ENCODE assay signal across 5 fruit fly cellular contexts in the genomic region with DNA sequence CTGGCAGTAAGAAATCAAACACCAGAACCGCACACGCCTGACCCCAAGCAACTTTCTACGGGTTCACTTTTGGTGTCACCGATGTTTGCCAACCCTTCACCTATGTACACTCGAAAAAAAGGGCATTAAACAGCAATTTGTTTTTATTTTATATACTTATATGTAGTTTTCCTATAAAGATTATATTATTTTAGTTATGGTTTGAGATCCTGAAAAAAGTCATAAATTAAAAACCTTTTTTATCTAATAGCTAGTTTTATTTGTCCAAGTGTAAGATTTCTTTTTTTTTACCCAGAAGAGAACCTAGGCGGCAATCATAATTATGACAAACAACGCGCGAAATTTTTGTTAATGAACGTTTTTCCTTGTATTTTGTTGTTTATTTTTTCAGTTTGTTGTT.
TF ChIP-seq lines count a peak whose summit lies in the region.

No protein-coding gene starts in this region.

- TF ChIP-seq CTCF in whole organism, embryonic (GFP tag; optimal IDR thresholded peaks at IDR 0.05; lab: Kevin White, UChicago): no peak

TF ChIP-seq in whole organism, adult, 20 proteins besides CTCF, POLR2A, EP300 and RAD21:
- no peak for TF ChIP-seq CG7101 (tag; optimal IDR thresholded peaks at IDR 0.05; lab: Kevin White, UChicago)
- TF ChIP-seq CG14711 (tag; optimal IDR thresholded peaks at IDR 0.05; lab: Kevin White, UChicago): peak; percentile 64
- no peak for TF ChIP-seq Hr96 (GFP tag; optimal IDR thresholded peaks at IDR 0.05; lab: Kevin White, UChicago)
- peak; percentile 6 for TF ChIP-seq pad (GFP tag; optimal IDR thresholded peaks at IDR 0.05; lab: Kevin White, UChicago)
- TF ChIP-seq Crg-1 (GFP tag; optimal IDR thresholded peaks at IDR 0.05; lab: Kevin White, UChicago): no peak
- TF ChIP-seq Clk (GFP tag; optimal IDR thresholded peaks at IDR 0.05; lab: Kevin White, UChicago): no peak
- no peak for TF ChIP-seq cic (GFP tag; optimal IDR thresholded peaks at IDR 0.05; lab: Kevin White, UChicago)
- no peak for TF ChIP-seq CG7045 (GFP tag; optimal IDR thresholded peaks at IDR 0.05; lab: Kevin White, UChicago)
- peak; percentile 36 for TF ChIP-seq kay (GFP tag; lab: Kevin White, UChicago; ENCODE audit: borderline replicate concordance)
- peak; percentile 85 for TF ChIP-seq bab1 (GFP tag; optimal IDR thresholded peaks at IDR 0.05; lab: Kevin White, UChicago)
TF ChIP-seq in whole organism, adult: peak in this region for 4.

TF ChIP-seq in whole organism, embryonic, 481 proteins besides CTCF, POLR2A, EP300 and RAD21 (continues in another document):
- TF ChIP-seq esg (GFP tag; conservative IDR thresholded peaks at IDR 0.05; lab: Robert Waterston, UW): peak; percentile 33; the same call in 1 of the 2 replicates
- TF ChIP-seq HHEX (GFP tag; optimal IDR thresholded peaks at IDR 0.05; lab: Kevin White, UChicago): peak; percentile 49
- peak; percentile 48 for TF ChIP-seq unpg (GFP tag; optimal IDR thresholded peaks at IDR 0.05; lab: Kevin White, UChicago)
- 0 out of 2 replicates have a peak, but pooled peaks have one; percentile 17 for TF ChIP-seq wor (GFP tag; IDR thresholded peaks at IDR 0.05; lab: Robert Waterston, UW)
- no peak for TF ChIP-seq emc (GFP tag; optimal IDR thresholded peaks at IDR 0.05; lab: Kevin White, UChicago)
- TF ChIP-seq tio (GFP tag; optimal IDR thresholded peaks at IDR 0.05; lab: Kevin White, UChicago): peak; percentile 37
- TF ChIP-seq CG7987 (GFP tag; optimal IDR thresholded peaks at IDR 0.05; lab: Kevin White, UChicago): no peak
- peak in 1 of 2 experiments; percentile 36 for TF ChIP-seq dpn (GFP tag; optimal IDR thresholded peaks at IDR 0.05; lab: Kevin White, UChicago)
- TF ChIP-seq MESR4 (GFP tag; optimal IDR thresholded peaks at IDR 0.05; lab: Kevin White, UChicago): no peak
- TF ChIP-seq CG18599 (GFP tag; optimal IDR thresholded peaks at IDR 0.05; lab: Kevin White, UChicago): peak; percentile 50
- TF ChIP-seq Meics (GFP tag; optimal IDR thresholded peaks at IDR 0.05; lab: Kevin White, UChicago): peak; percentile 55
- TF ChIP-seq H15 (GFP tag; IDR thresholded peaks at IDR 0.05; lab: Robert Waterston, UW): 0 out of 3 replicates have a peak, but pooled peaks have one; percentile 46
- no peak for TF ChIP-seq Jarid2 (GFP tag; optimal IDR thresholded peaks at IDR 0.05; lab: Kevin White, UChicago)
- peak; percentile 39 for TF ChIP-seq CG4424 (GFP tag; optimal IDR thresholded peaks at IDR 0.05; lab: Kevin White, UChicago)
- TF ChIP-seq lilli (GFP tag; optimal IDR thresholded peaks at IDR 0.05; lab: Kevin White, UChicago): peak; percentile 46
- TF ChIP-seq CG8924 (tag; optimal IDR thresholded peaks at IDR 0.05; lab: Kevin White, UChicago): peak; percentile 48
- TF ChIP-seq CG6689 (GFP tag; IDR thresholded peaks at IDR 0.05; lab: Robert Waterston, UW): peak; percentile 52; the same call in 1 of the 2 replicates
- TF ChIP-seq sob (GFP tag; IDR thresholded peaks at IDR 0.05; lab: Robert Waterston, UW): peak; percentile 39; the same call in 1 of the 2 replicates

TF ChIP-seq in whole organism, prepupa, 60 proteins besides CTCF, POLR2A, EP300 and RAD21 (continues in another document):
- TF ChIP-seq OdsH (GFP tag; optimal IDR thresholded peaks at IDR 0.05; lab: Kevin White, UChicago): peak; percentile 20
- no peak for TF ChIP-seq spab (GFP tag; optimal IDR thresholded peaks at IDR 0.05; lab: Kevin White, UChicago)
- TF ChIP-seq CG3919 (GFP tag; optimal IDR thresholded peaks at IDR 0.05; lab: Kevin White, UChicago): peak; percentile 31
- peak; percentile 15 for TF ChIP-seq Ets96B (tag; optimal IDR thresholded peaks at IDR 0.05; lab: Kevin White, UChicago)
- TF ChIP-seq achi (GFP tag; optimal IDR thresholded peaks at IDR 0.05; lab: Kevin White, UChicago): peak; percentile 9
- no peak for TF ChIP-seq vri (GFP tag; optimal IDR thresholded peaks at IDR 0.05; lab: Kevin White, UChicago)
- no peak for TF ChIP-seq CG16779 (tag; optimal IDR thresholded peaks at IDR 0.05; lab: Kevin White, UChicago)
- TF ChIP-seq CG6792 (GFP tag; optimal IDR thresholded peaks at IDR 0.05; lab: Kevin White, UChicago): peak; percentile 3
- TF ChIP-seq svp (GFP tag; lab: Kevin White, UChicago): no peak
- TF ChIP-seq CG11294 (GFP tag; IDR thresholded peaks at IDR 0.05; lab: Robert Waterston, UW): no peak
- peak; percentile 52; the same call in 1 of the 3 replicates for TF ChIP-seq eg (GFP tag; IDR thresholded peaks at IDR 0.05; lab: Robert Waterston, UW)
- TF ChIP-seq CG11902 (GFP tag; optimal IDR thresholded peaks at IDR 0.05; lab: Kevin White, UChicago): no peak
- TF ChIP-seq fd59A (GFP tag; optimal IDR thresholded peaks at IDR 0.05; lab: Kevin White, UChicago): no peak
- TF ChIP-seq CG32006 (GFP tag; optimal IDR thresholded peaks at IDR 0.05; lab: Kevin White, UChicago): peak; percentile 25
- peak; percentile 10 for TF ChIP-seq CG11762 (GFP tag; optimal IDR thresholded peaks at IDR 0.05; lab: Kevin White, UChicago; ENCODE audit: insufficient read depth)
- peak; percentile 38; the same call in 1 of the 2 replicates for TF ChIP-seq CG15336 (GFP tag; IDR thresholded peaks at IDR 0.05; lab: Robert Waterston, UW)
- no peak for TF ChIP-seq Sox14 (GFP tag; optimal IDR thresholded peaks at IDR 0.05; lab: Kevin White, UChicago)
- TF ChIP-seq Lpt (GFP tag; optimal IDR thresholded peaks at IDR 0.05; lab: Kevin White, UChicago): no peak
- no peak for TF ChIP-seq Sox15 (GFP tag; optimal IDR thresholded peaks at IDR 0.05; lab: Kevin White, UChicago)
- no peak for TF ChIP-seq Eip93F (GFP tag; optimal IDR thresholded peaks at IDR 0.05; lab: Kevin White, UChicago)

TF ChIP-seq in whole organism, pupa, 21 proteins besides CTCF, POLR2A, EP300 and RAD21:
- TF ChIP-seq CG32121 (GFP tag; IDR thresholded peaks at IDR 0.05; lab: Robert Waterston, UW): no peak
- TF ChIP-seq CG34367 (tag; optimal IDR thresholded peaks at IDR 0.05; lab: Kevin White, UChicago): no peak
- no peak for TF ChIP-seq Ets98B (GFP tag; IDR thresholded peaks at IDR 0.05; lab: Robert Waterston, UW)
- no peak for TF ChIP-seq CG13204 (GFP tag; optimal IDR thresholded peaks at IDR 0.05; lab: Kevin White, UChicago)
- no peak for TF ChIP-seq CG15710 (tag; optimal IDR thresholded peaks at IDR 0.05; lab: Kevin White, UChicago)
- peak; percentile 12 for TF ChIP-seq CG14655 (GFP tag; optimal IDR thresholded peaks at IDR 0.05; lab: Kevin White, UChicago)
- TF ChIP-seq Pif1A (GFP tag; optimal IDR thresholded peaks at IDR 0.05; lab: Kevin White, UChicago): no peak
- no peak for TF ChIP-seq CG8301 (tag; optimal IDR thresholded peaks at IDR 0.05; lab: Kevin White, UChicago)
- no peak for TF ChIP-seq fd96Ca (GFP tag; IDR thresholded peaks at IDR 0.05; lab: Robert Waterston, UW)
- no peak for TF ChIP-seq EcR (GFP tag; optimal IDR thresholded peaks at IDR 0.05; lab: Kevin White, UChicago)
- TF ChIP-seq gl (tag; optimal IDR thresholded peaks at IDR 0.05; lab: Kevin White, UChicago): no peak
- no peak for TF ChIP-seq D1 (tag; optimal IDR thresholded peaks at IDR 0.05; lab: Kevin White, UChicago)
- TF ChIP-seq CG17806 (tag; optimal IDR thresholded peaks at IDR 0.05; lab: Kevin White, UChicago): peak; percentile 38
- peak; percentile 0 for TF ChIP-seq CG9948 (tag; optimal IDR thresholded peaks at IDR 0.05; lab: Kevin White, UChicago)
- no peak for TF ChIP-seq CG12605 (GFP tag; IDR thresholded peaks at IDR 0.05; lab: Robert Waterston, UW)
- peak; percentile 47; the same call in 1 of the 3 replicates for TF ChIP-seq CG4496 (GFP tag; IDR thresholded peaks at IDR 0.05; lab: Robert Waterston, UW)
- TF ChIP-seq CG10348 (GFP tag; IDR thresholded peaks at IDR 0.05; lab: Robert Waterston, UW): no peak
- TF ChIP-seq rn (GFP tag; IDR thresholded peaks at IDR 0.05; lab: Robert Waterston, UW): no peak
- peak; percentile 43 for TF ChIP-seq CG8159 (tag; optimal IDR thresholded peaks at IDR 0.05; lab: Kevin White, UChicago)

TF ChIP-seq in whole organism, wandering third instar larva, 38 proteins besides CTCF, POLR2A, EP300 and RAD21:
- peak in 1 of 2 experiments; percentile 36 for TF ChIP-seq foxo (GFP tag; optimal IDR thresholded peaks at IDR 0.05; lab: Kevin White, UChicago)
- no peak for TF ChIP-seq CG9705 (GFP tag; optimal IDR thresholded peaks at IDR 0.05; lab: Kevin White, UChicago)
- peak; percentile 45 for TF ChIP-seq HLH106 (tag; optimal IDR thresholded peaks at IDR 0.05; lab: Kevin White, UChicago)
- peak; percentile 1 for TF ChIP-seq Hnf4 (GFP tag; optimal IDR thresholded peaks at IDR 0.05; lab: Kevin White, UChicago)
- TF ChIP-seq pan (optimal IDR thresholded peaks at IDR 0.05; lab: Kevin White, UChicago): no peak
- peak; percentile 36 for TF ChIP-seq OdsH (GFP tag; optimal IDR thresholded peaks at IDR 0.05; lab: Kevin White, UChicago)
- peak; percentile 3 for TF ChIP-seq sv (GFP tag; optimal IDR thresholded peaks at IDR 0.05; lab: Kevin White, UChicago)
